Fruit fly (Drosophila melanogaster) whole organism, adult: ENCODE data around the gene CG33928.

Source experiments
- CG11617 ChIP-seq: fragments of 200-800 bp; sonication (Bioruptor generic); optimal IDR thresholded peaks from 2 replicates; lab custom pipeline; 2017; ENCODE audit warnings: mild to moderate bottlenecking, missing biosample characterization, missing genetic modification reagents, missing genetic modification characterization
- CG12768 ChIP-seq: fragments of 200-800 bp; sonication (Bioruptor generic); optimal IDR thresholded peaks from 2 replicates; lab custom pipeline; 2017; ENCODE audit warnings: missing biosample characterization, missing genetic modification characterization, mild to moderate bottlenecking, moderate library complexity, missing genetic modification reagents
- CG14711 ChIP-seq: fragments of 200-800 bp; sonication (Bioruptor generic); optimal IDR thresholded peaks from 2 replicates; lab custom pipeline; 2018; ENCODE audit warnings: missing biosample characterization, mild to moderate bottlenecking, missing genetic modification characterization, moderate library complexity
- CG1620 ChIP-seq: fragments of 200-800 bp; sonication (Bioruptor generic); optimal IDR thresholded peaks from 2 replicates; lab custom pipeline; 2016; ENCODE audit warnings: missing biosample characterization, missing genetic modification characterization
- CG33017 ChIP-seq: fragments of 200-800 bp; sonication (Bioruptor generic); optimal IDR thresholded peaks from 2 replicates; lab custom pipeline; 2018; ENCODE audit warnings: missing biosample characterization, mild to moderate bottlenecking, missing genetic modification characterization, moderate library complexity
- CG5204 ChIP-seq: fragments of 200-800 bp; sonication (Bioruptor generic); optimal IDR thresholded peaks from 2 replicates; lab custom pipeline; 2016; ENCODE audit warnings: missing biosample characterization, missing genetic modification characterization
- CG7045 ChIP-seq: fragments of 200-800 bp; sonication (Bioruptor generic); optimal IDR thresholded peaks from 2 replicates; lab custom pipeline; 2017; ENCODE audit warnings: missing biosample characterization, mild to moderate bottlenecking, missing genetic modification characterization
- CG7101 ChIP-seq: fragments of 200-800 bp; sonication (Bioruptor generic); optimal IDR thresholded peaks from 2 replicates; lab custom pipeline; 2018; ENCODE audit warnings: missing biosample characterization, mild to moderate bottlenecking, missing genetic modification characterization, moderate library complexity
- Clk ChIP-seq: fragments of 200-800 bp; sonication (Bioruptor generic); optimal IDR thresholded peaks from 2 replicates; lab custom pipeline; 2017; ENCODE audit warnings: missing biosample characterization, missing genetic modification characterization
- Crg-1 ChIP-seq: fragments of 200-800 bp; sonication (Bioruptor generic); optimal IDR thresholded peaks from 2 replicates; lab custom pipeline; 2016; ENCODE audit warnings: missing biosample characterization, missing genetic modification characterization
- Hr96 ChIP-seq: fragments of 200-800 bp; sonication (Bioruptor generic); optimal IDR thresholded peaks from 2 replicates; lab custom pipeline; 2016; ENCODE audit warnings: missing biosample characterization, missing genetic modification characterization
- Mnt ChIP-seq: fragments of 200-800 bp; sonication (Bioruptor generic); optimal IDR thresholded peaks from 2 replicates; lab custom pipeline; 2016; ENCODE audit warnings: missing biosample characterization, mild to moderate bottlenecking, missing genetic modification characterization
- bab1 ChIP-seq: fragments of 200-800 bp; sonication (Bioruptor generic); optimal IDR thresholded peaks from 3 replicates; lab custom pipeline; 2019; ENCODE audit warnings: missing biosample characterization, mild to moderate bottlenecking, missing genetic modification characterization, moderate library complexity
- cic ChIP-seq: fragments of 200-800 bp; sonication (Bioruptor generic); optimal IDR thresholded peaks from 2 replicates; lab custom pipeline; 2017; ENCODE audit warnings: missing biosample characterization, mild to moderate bottlenecking, missing genetic modification characterization, moderate library complexity
- cnc ChIP-seq, 2 experiments: fragments of >200 bp; optimal IDR thresholded peaks; 2 replicates each; lab custom pipeline; 2017
- kay ChIP-seq: fragments of 200-800 bp; sonication (Bioruptor generic); peaks from one replicate; lab custom pipeline; 2016; ENCODE audit warnings: missing biosample characterization, missing genetic modification characterization, borderline replicate concordance
- ovo ChIP-seq: fragments of 200-800 bp; sonication (Bioruptor generic); optimal IDR thresholded peaks from 2 replicates; lab custom pipeline; 2016; ENCODE audit warnings: missing biosample characterization, missing genetic modification characterization
- pad ChIP-seq: fragments of 200-800 bp; sonication (Bioruptor generic); optimal IDR thresholded peaks from 3 replicates; lab custom pipeline; 2017; ENCODE audit warnings: missing biosample characterization, missing genetic modification characterization, mild to moderate bottlenecking, moderate library complexity, missing genetic modification reagents
- tj ChIP-seq: fragments of 200-800 bp; sonication (Bioruptor generic); optimal IDR thresholded peaks from 3 replicates; lab custom pipeline; 2017; ENCODE audit warnings: missing biosample characterization, mild to moderate bottlenecking, missing genetic modification characterization, moderate library complexity
- toe ChIP-seq: fragments of 200-800 bp; sonication (Bioruptor generic); optimal IDR thresholded peaks from 2 replicates; lab custom pipeline; 2016; ENCODE audit warnings: missing biosample characterization, missing genetic modification characterization

CG33928 gene

DNA sequence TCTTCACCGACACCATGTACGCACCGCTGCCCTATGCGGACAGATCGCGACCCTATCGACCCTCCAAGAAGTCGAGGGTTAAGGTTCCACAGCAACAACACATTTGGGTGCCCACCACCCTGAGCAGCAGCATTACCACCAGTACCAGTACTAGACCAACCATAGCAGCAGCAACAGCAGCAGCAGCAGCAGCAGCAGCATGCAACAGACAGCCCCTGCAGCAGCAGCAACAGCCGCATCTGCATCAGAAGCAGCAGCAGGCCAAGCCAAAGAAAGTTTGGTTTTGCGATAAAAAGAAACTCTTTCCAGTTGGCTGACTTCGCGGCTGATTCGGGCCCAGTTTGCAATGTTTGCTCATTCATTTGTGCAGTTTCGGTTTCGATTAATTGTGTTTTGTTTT is 33.9 kb downstream of the CG33928 start:
- TF ChIP-seq tj (GFP tag; lab: Kevin White, UChicago) (no peak), Mnt (GFP tag; lab: Kevin White, UChicago) (no peak), CG33017 (tag; lab: Kevin White, UChicago) (no peak), pad (GFP tag; lab: Kevin White, UChicago) (no peak), CG14711 (no peak), Clk (GFP tag; lab: Kevin White, UChicago) (no peak), kay (GFP tag; lab: Kevin White, UChicago) (no peak), cic (GFP tag; lab: Kevin White, UChicago) (no peak), toe (GFP tag; lab: Kevin White, UChicago) (no peak), cnc (optimal IDR thresholded peaks at IDR 0.05; lab: Kevin White, UChicago) (no peak), CG11617 (no peak), CG1620 (GFP tag; lab: Kevin White, UChicago) (no peak), Crg-1 (GFP tag; lab: Kevin White, UChicago) (no peak), CG12768 (GFP tag; lab: Kevin White, UChicago) (no peak), CG7101 (tag; lab: Kevin White, UChicago) (no peak), CG5204 (GFP tag; lab: Kevin White, UChicago) (no peak), bab1 (GFP tag; lab: Kevin White, UChicago) (no peak)

dm6 chr2L:17397372-17397771 is 39.0 kb downstream of the CG33928 start:
- TF ChIP-seq kay (GFP tag; lab: Kevin White, UChicago) (peak; percentile 37), cic (GFP tag; lab: Kevin White, UChicago) (no peak)

- TF ChIP-seq CG11617 (no peak), CG14711 (no peak), bab1 (GFP tag; lab: Kevin White, UChicago) (no peak), cic (GFP tag; lab: Kevin White, UChicago) (no peak), kay (GFP tag; lab: Kevin White, UChicago) (no peak), toe (GFP tag; lab: Kevin White, UChicago) (no peak), tj (GFP tag; lab: Kevin White, UChicago) (no peak), CG33017 (tag; lab: Kevin White, UChicago) (no peak), pad (GFP tag; lab: Kevin White, UChicago) (no peak), Crg-1 (GFP tag; lab: Kevin White, UChicago) (no peak), ovo (GFP tag; lab: Kevin White, UChicago) (no peak), CG1620 (GFP tag; lab: Kevin White, UChicago) (no peak), Clk (GFP tag; lab: Kevin White, UChicago) (no peak), CG5204 (GFP tag; lab: Kevin White, UChicago) (no peak), CG12768 (GFP tag; lab: Kevin White, UChicago) (no peak), cnc (optimal IDR thresholded peaks at IDR 0.05; lab: Kevin White, UChicago) (no peak)
These were observed 41.5 kb downstream of the CG33928 start for dm6 chr2L:17394939-17395338.

DNA sequence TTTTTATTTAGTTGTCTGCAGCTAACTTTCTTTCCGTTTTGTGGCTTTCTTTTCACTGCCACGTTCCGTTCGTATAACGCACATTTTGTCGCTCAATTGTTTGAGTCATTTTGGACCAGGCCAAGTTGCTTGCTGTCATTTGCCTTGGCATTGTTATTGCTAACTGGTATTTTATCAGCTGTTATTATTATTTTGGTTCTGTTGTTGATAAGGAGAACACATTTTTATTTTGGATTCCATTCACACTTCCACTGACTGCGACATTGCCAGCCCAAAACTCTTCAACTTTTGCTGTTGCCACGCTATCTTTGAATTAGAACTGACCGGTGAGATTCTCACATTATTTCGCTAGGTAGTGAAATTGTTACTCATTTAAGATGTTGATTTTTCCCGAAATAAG is 45.6 kb downstream of the CG33928 start:
- TF ChIP-seq tj (GFP tag; lab: Kevin White, UChicago) (no peak), pad (GFP tag; lab: Kevin White, UChicago) (no peak), cic (GFP tag; lab: Kevin White, UChicago) (no peak), ovo (GFP tag; lab: Kevin White, UChicago) (no peak), CG7045 (no peak)

dm6 chr2L:17389104-17389503 is 47.3 kb downstream of the CG33928 start:
- peak; percentile 69 for TF ChIP-seq CG12768 (GFP tag; lab: Kevin White, UChicago)
- TF ChIP-seq cnc (optimal IDR thresholded peaks at IDR 0.05; lab: Kevin White, UChicago), result no peak
- peak; percentile 53 for TF ChIP-seq Mnt (GFP tag; lab: Kevin White, UChicago)
- TF ChIP-seq CG7101 (tag; lab: Kevin White, UChicago), result peak; percentile 27
- TF ChIP-seq bab1 (GFP tag; lab: Kevin White, UChicago), result peak; percentile 53
- TF ChIP-seq tj (GFP tag; lab: Kevin White, UChicago), result peak; percentile 24
- peak; percentile 36 for TF ChIP-seq CG7045
- TF ChIP-seq CG33017 (tag; lab: Kevin White, UChicago), result peak; percentile 44
- no peak for TF ChIP-seq Hr96 (GFP tag; lab: Kevin White, UChicago)
- TF ChIP-seq cic (GFP tag; lab: Kevin White, UChicago), result peak; percentile 76
- no peak for TF ChIP-seq toe (GFP tag; lab: Kevin White, UChicago)
- TF ChIP-seq CG11617, result no peak

DNA sequence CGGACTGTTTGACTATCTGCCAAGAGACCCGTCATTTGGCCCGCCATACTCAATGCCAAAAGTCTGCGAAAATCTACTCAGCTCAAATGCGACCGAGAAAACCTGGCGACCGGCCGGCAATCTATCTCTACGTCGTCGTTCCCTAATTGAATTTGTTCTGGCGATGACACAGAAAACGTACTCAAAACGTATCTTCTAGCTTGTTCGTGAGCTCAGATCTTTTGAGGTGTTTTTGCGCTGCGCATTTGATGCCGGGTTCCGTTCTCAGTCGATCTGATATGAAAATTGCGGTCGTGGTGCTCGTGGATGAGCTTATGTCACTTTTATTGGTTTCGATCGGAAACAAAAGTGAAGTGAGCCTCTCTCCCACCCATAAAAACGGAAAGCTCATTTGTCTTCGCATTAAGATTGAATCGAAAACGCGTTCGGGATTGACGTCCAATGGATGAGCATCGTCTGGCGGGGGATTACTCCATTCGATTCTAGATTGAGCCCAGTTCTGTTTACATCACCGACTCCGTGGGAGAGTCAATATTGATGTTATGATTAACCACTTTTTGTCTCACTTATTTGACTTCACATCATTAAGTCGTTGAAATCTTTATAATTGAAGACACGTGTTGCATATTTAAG is 48.5 kb downstream of the CG33928 start:
- TF ChIP-seq CG7045 (no peak), Clk (GFP tag; lab: Kevin White, UChicago) (no peak), CG1620 (GFP tag; lab: Kevin White, UChicago) (no peak), Mnt (GFP tag; lab: Kevin White, UChicago) (peak; percentile 12), Hr96 (GFP tag; lab: Kevin White, UChicago) (no peak), CG11617 (no peak), CG5204 (GFP tag; lab: Kevin White, UChicago) (no peak), CG33017 (tag; lab: Kevin White, UChicago) (no peak), CG12768 (GFP tag; lab: Kevin White, UChicago) (peak; percentile 18), ovo (GFP tag; lab: Kevin White, UChicago) (no peak), kay (GFP tag; lab: Kevin White, UChicago) (peak; percentile 51), Crg-1 (GFP tag; lab: Kevin White, UChicago) (peak; percentile 19), toe (GFP tag; lab: Kevin White, UChicago) (no peak), cnc (optimal IDR thresholded peaks at IDR 0.05; lab: Kevin White, UChicago) (no peak), CG14711 (no peak), tj (GFP tag; lab: Kevin White, UChicago) (no peak), cic (GFP tag; lab: Kevin White, UChicago) (peak; percentile 55), CG7101 (tag; lab: Kevin White, UChicago) (peak; percentile 44), bab1 (GFP tag; lab: Kevin White, UChicago) (no peak), pad (GFP tag; lab: Kevin White, UChicago) (peak; percentile 1)
